Fruit fly (Drosophila melanogaster) whole organism, pupa: ENCODE data around the gene CG31789.
A peak's percentile ranks its signal among the peaks of the same experiment; 100 is the strongest.

Experiments
- CG10348 ChIP-seq: fragments of 200-800 bp; sonication (Bioruptor generic); IDR thresholded peaks from 2 replicates; pipeline ENCODE4 v1.3.6; 2022; ENCODE audit warnings: missing biosample characterization, missing genetic modification characterization
- CG12605 ChIP-seq: fragments of 200-800 bp; sonication (Bioruptor generic); IDR thresholded peaks from 2 replicates; pipeline ENCODE4 v1.3.6; 2022; ENCODE audit warnings: missing biosample characterization, missing genetic modification characterization
- CG13204 ChIP-seq: fragments of 200-800 bp; sonication (Bioruptor generic); optimal IDR thresholded peaks from 2 replicates; lab custom pipeline; 2018; ENCODE audit warnings: missing biosample characterization, mild to moderate bottlenecking, missing genetic modification characterization, moderate library complexity
- CG14655 ChIP-seq: fragments of 200-800 bp; sonication (Bioruptor generic); optimal IDR thresholded peaks from 3 replicates; lab custom pipeline; 2017; ENCODE audit warnings: mild to moderate bottlenecking, missing biosample characterization, missing genetic modification reagents, missing genetic modification characterization
- CG15710 ChIP-seq: fragments of 200-800 bp; sonication (Bioruptor generic); optimal IDR thresholded peaks from 2 replicates; lab custom pipeline; 2018; ENCODE audit warnings: missing biosample characterization, mild to moderate bottlenecking, missing genetic modification characterization, moderate library complexity
- CG17806 ChIP-seq: fragments of 200-800 bp; sonication (Bioruptor generic); optimal IDR thresholded peaks from 2 replicates; lab custom pipeline; 2018; ENCODE audit warnings: missing biosample characterization, mild to moderate bottlenecking, missing genetic modification characterization, moderate library complexity
- CG32121 ChIP-seq: fragments of 200-800 bp; sonication (Bioruptor generic); IDR thresholded peaks from 2 replicates; pipeline ENCODE4 v1.3.6; 2022; ENCODE audit warnings: missing biosample characterization, missing genetic modification characterization
- CG34367 ChIP-seq: fragments of 200-800 bp; sonication (Bioruptor generic); optimal IDR thresholded peaks from 2 replicates; lab custom pipeline; 2018; ENCODE audit warnings: missing biosample characterization, mild to moderate bottlenecking, missing genetic modification characterization
- CG4496 ChIP-seq: fragments of 200-800 bp; sonication (Bioruptor generic); IDR thresholded peaks from 3 replicates; pipeline ENCODE4 v1.3.6; 2022; ENCODE audit warnings: missing biosample characterization, missing genetic modification characterization
- CG8159 ChIP-seq: fragments of 200-800 bp; sonication (Bioruptor generic); optimal IDR thresholded peaks from 3 replicates; lab custom pipeline; 2018; ENCODE audit warnings: missing biosample characterization, mild to moderate bottlenecking, missing genetic modification characterization, moderate library complexity
- CG8301 ChIP-seq: fragments of 200-800 bp; sonication (Bioruptor generic); optimal IDR thresholded peaks from 2 replicates; lab custom pipeline; 2018; ENCODE audit warnings: missing biosample characterization, mild to moderate bottlenecking, missing genetic modification characterization
- CG9948 ChIP-seq: fragments of 200-800 bp; sonication (Bioruptor generic); optimal IDR thresholded peaks from 2 replicates; lab custom pipeline; 2018; ENCODE audit warnings: missing biosample characterization, mild to moderate bottlenecking, missing genetic modification characterization, moderate library complexity
- D1 ChIP-seq: fragments of 200-800 bp; sonication (Bioruptor generic); optimal IDR thresholded peaks from 2 replicates; lab custom pipeline; 2018; ENCODE audit warnings: missing biosample characterization, mild to moderate bottlenecking, missing genetic modification characterization, moderate library complexity
- EcR ChIP-seq: fragments of 200-800 bp; sonication (Bioruptor generic); optimal IDR thresholded peaks from 3 replicates; lab custom pipeline; 2019; ENCODE audit warnings: missing biosample characterization, missing genetic modification characterization, mild to moderate bottlenecking, moderate library complexity, missing genetic modification reagents
- Ets98B ChIP-seq: fragments of 200-800 bp; sonication (Bioruptor generic); IDR thresholded peaks from 2 replicates; pipeline ENCODE4 v1.3.6; 2022; ENCODE audit warnings: missing biosample characterization, missing genetic modification characterization
- Pif1A ChIP-seq: fragments of 200-800 bp; sonication (Bioruptor generic); optimal IDR thresholded peaks from 3 replicates; lab custom pipeline; 2016; ENCODE audit warnings: missing biosample characterization, missing genetic modification characterization
- Pif1B ChIP-seq: fragments of 200-800 bp; sonication (Bioruptor generic); optimal IDR thresholded peaks from 3 replicates; lab custom pipeline; 2016; ENCODE audit warnings: missing biosample characterization, missing genetic modification characterization
- Snoo ChIP-seq: fragments of 200-800 bp; sonication (Bioruptor generic); optimal IDR thresholded peaks from 3 replicates; lab custom pipeline; 2017; ENCODE audit warnings: missing biosample characterization, mild to moderate bottlenecking, missing genetic modification characterization, inconsistent platforms
- fd96Ca ChIP-seq: fragments of 200-800 bp; sonication (Bioruptor generic); IDR thresholded peaks from 3 replicates; pipeline ENCODE4 v1.3.6; 2022; ENCODE audit warnings: missing biosample characterization, missing genetic modification characterization
- gl ChIP-seq: fragments of 200-800 bp; sonication (Bioruptor generic); optimal IDR thresholded peaks from 2 replicates; lab custom pipeline; 2018; ENCODE audit warnings: missing biosample characterization, mild to moderate bottlenecking, missing genetic modification characterization
- rn ChIP-seq: fragments of 200-800 bp; sonication (Bioruptor generic); IDR thresholded peaks from 2 replicates; pipeline ENCODE4 v1.3.6; 2022; ENCODE audit warnings: missing biosample characterization, missing genetic modification characterization

Gene CG31789

dm6 chr2L:18567563-18567962 lies 38.2 kb upstream of the CG31789 start:
- TF ChIP-seq EcR (GFP tag; lab: Kevin White, UChicago) (no peak), fd96Ca (no peak), D1 (tag; lab: Kevin White, UChicago) (no peak), Pif1A (GFP tag; lab: Kevin White, UChicago) (peak; percentile 50), CG13204 (GFP tag; lab: Kevin White, UChicago) (peak; percentile 31), gl (tag; lab: Kevin White, UChicago) (peak; percentile 55), Pif1B (peak; percentile 37), CG34367 (tag; lab: Kevin White, UChicago) (peak; percentile 21), CG8159 (peak; percentile 29), CG10348 (no peak), Snoo (tag; lab: Kevin White, UChicago) (no peak), CG12605 (GFP tag; lab: Robert Waterston, UW) (no peak), CG4496 (GFP tag; lab: Robert Waterston, UW) (peak; percentile 57; the same call in 1 of the 3 replicates), CG9948 (tag; lab: Kevin White, UChicago) (no peak), CG8301 (no peak), rn (no peak), CG15710 (tag; lab: Kevin White, UChicago) (peak; percentile 3), CG14655 (GFP tag; lab: Kevin White, UChicago) (no peak), Ets98B (peak; percentile 10; the same call in 1 of the 2 replicates)

dm6 chr2L:18568715-18569114 lies 37.0 kb upstream of the CG31789 start:
- TF ChIP-seq CG15710 (tag; lab: Kevin White, UChicago) = no peak
- no peak for TF ChIP-seq CG32121 (GFP tag; lab: Robert Waterston, UW)
- TF ChIP-seq CG9948 (tag; lab: Kevin White, UChicago) = no peak
- TF ChIP-seq rn = no peak
- no peak for TF ChIP-seq Ets98B
- no peak for TF ChIP-seq fd96Ca
- no peak for TF ChIP-seq gl (tag; lab: Kevin White, UChicago)
- no peak for TF ChIP-seq CG8301
- TF ChIP-seq CG13204 (GFP tag; lab: Kevin White, UChicago) = no peak
- no peak for TF ChIP-seq CG8159
- no peak for TF ChIP-seq CG34367 (tag; lab: Kevin White, UChicago)

- TF ChIP-seq EcR (GFP tag; lab: Kevin White, UChicago) (peak; percentile 16), Pif1A (GFP tag; lab: Kevin White, UChicago) (no peak), Pif1B (peak; percentile 28), gl (tag; lab: Kevin White, UChicago) (no peak), D1 (tag; lab: Kevin White, UChicago) (no peak), CG15710 (tag; lab: Kevin White, UChicago) (no peak), CG12605 (GFP tag; lab: Robert Waterston, UW) (peak; percentile 48), Ets98B (peak; percentile 33; the same call in 1 of the 2 replicates), CG8301 (no peak), CG34367 (tag; lab: Kevin White, UChicago) (no peak), CG32121 (GFP tag; lab: Robert Waterston, UW) (peak; percentile 58; the same call in 1 of the 2 replicates), fd96Ca (peak; percentile 29; the same call in 1 of the 3 replicates), CG4496 (GFP tag; lab: Robert Waterston, UW) (peak; percentile 82), CG17806 (no peak), CG13204 (GFP tag; lab: Kevin White, UChicago) (peak; percentile 53)
Measured at dm6 chr2L:18571724-18572427, 33.9 kb upstream of the CG31789 start.

dm6 chr2L:18572428-18573136 lies 33.1 kb upstream of the CG31789 start:
- peak; percentile 79 for TF ChIP-seq Pif1B
- TF ChIP-seq Ets98B = no peak; the same call in none of the 2 replicates
- TF ChIP-seq CG34367 (tag; lab: Kevin White, UChicago) = peak; percentile 45
- peak; percentile 61 for TF ChIP-seq Snoo (tag; lab: Kevin White, UChicago)
- TF ChIP-seq CG32121 (GFP tag; lab: Robert Waterston, UW) = peak; percentile 78
- TF ChIP-seq CG15710 (tag; lab: Kevin White, UChicago) = peak; percentile 31
- TF ChIP-seq gl (tag; lab: Kevin White, UChicago) = peak; percentile 88
- TF ChIP-seq Pif1A (GFP tag; lab: Kevin White, UChicago) = peak; percentile 68
- no peak for TF ChIP-seq CG10348
- peak; percentile 6 for TF ChIP-seq CG8159
- TF ChIP-seq EcR (GFP tag; lab: Kevin White, UChicago) = peak; percentile 37
- peak; percentile 80 for TF ChIP-seq fd96Ca
- peak; percentile 23 for TF ChIP-seq CG17806
- TF ChIP-seq CG9948 (tag; lab: Kevin White, UChicago) = no peak
- TF ChIP-seq CG13204 (GFP tag; lab: Kevin White, UChicago) = peak; percentile 91
- TF ChIP-seq CG14655 (GFP tag; lab: Kevin White, UChicago) = peak; percentile 84
- no peak for TF ChIP-seq D1 (tag; lab: Kevin White, UChicago)
- TF ChIP-seq CG4496 (GFP tag; lab: Robert Waterston, UW) = peak; percentile 88
- TF ChIP-seq CG12605 (GFP tag; lab: Robert Waterston, UW) = peak; percentile 89
- TF ChIP-seq CG8301 = peak; percentile 76
- 0 out of 2 replicates have a peak, but pooled peaks have one; percentile 26 for TF ChIP-seq rn
- TF ChIP-seq, all 21 proteins: peak for 17

dm6 chr2L:18576250-18576649 lies 29.5 kb upstream of the CG31789 start:
- TF ChIP-seq D1 (tag; lab: Kevin White, UChicago) (no peak), CG9948 (tag; lab: Kevin White, UChicago) (no peak), Pif1A (GFP tag; lab: Kevin White, UChicago) (no peak), fd96Ca (no peak), CG12605 (GFP tag; lab: Robert Waterston, UW) (no peak), CG8159 (no peak), gl (tag; lab: Kevin White, UChicago) (no peak), Pif1B (no peak), CG4496 (GFP tag; lab: Robert Waterston, UW) (no peak), CG17806 (no peak), CG13204 (GFP tag; lab: Kevin White, UChicago) (no peak), CG34367 (tag; lab: Kevin White, UChicago) (no peak), CG15710 (tag; lab: Kevin White, UChicago) (no peak), CG14655 (GFP tag; lab: Kevin White, UChicago) (no peak), CG8301 (no peak), CG10348 (no peak)
- TF ChIP-seq, all 21 proteins: peak for 0
